Fruit fly (Drosophila melanogaster) whole organism, embryonic: ENCODE results near the gene CG9702.
A peak's percentile ranks its signal among the peaks of the same experiment; 100 is the strongest.

ENCODE experiments used
- Atf6 ChIP-seq: fragments of 200-800 bp; sonication (Bioruptor generic); IDR thresholded peaks from 2 replicates; pipeline ENCODE4 v1.3.6; 2022; ENCODE audit warnings: missing biosample characterization, missing genetic modification characterization
- Blimp-1 ChIP-seq: fragments of 200-800 bp; sonication (Bioruptor generic); optimal IDR thresholded peaks from 3 replicates; lab custom pipeline; 2018; ENCODE audit warnings: missing biosample characterization, missing genetic modification characterization, mild to moderate bottlenecking, moderate library complexity, missing genetic modification reagents
- CG10267 ChIP-seq: fragments of 200-800 bp; sonication (Bioruptor generic); optimal IDR thresholded peaks from 2 replicates; lab custom pipeline; 2018; ENCODE audit warnings: missing biosample characterization, mild to moderate bottlenecking, missing genetic modification characterization, moderate library complexity
- CG10565 ChIP-seq: fragments of 200-800 bp; sonication (Bioruptor generic); optimal IDR thresholded peaks from 3 replicates; lab custom pipeline; 2016; ENCODE audit warnings: missing biosample characterization, mild to moderate bottlenecking, missing genetic modification characterization
- CG11504 ChIP-seq: fragments of 200-800 bp; sonication (Bioruptor generic); optimal IDR thresholded peaks from 3 replicates; lab custom pipeline; 2019; ENCODE audit warnings: missing biosample characterization, mild to moderate bottlenecking, missing genetic modification characterization, moderate library complexity
- CG12219 ChIP-seq: fragments of 200-800 bp; sonication (Bioruptor generic); optimal IDR thresholded peaks from 3 replicates; lab custom pipeline; 2018; ENCODE audit warnings: missing biosample characterization, mild to moderate bottlenecking, missing genetic modification characterization
- CG12769 ChIP-seq: fragments of 200-800 bp; sonication (Bioruptor generic); optimal IDR thresholded peaks from 2 replicates; lab custom pipeline; 2019; ENCODE audit warnings: missing biosample characterization, mild to moderate bottlenecking, missing genetic modification characterization, moderate library complexity
- CG15479 ChIP-seq: fragments of 200-800 bp; sonication (Bioruptor generic); optimal IDR thresholded peaks from 3 replicates; lab custom pipeline; 2019; ENCODE audit warnings: missing biosample characterization, mild to moderate bottlenecking, missing genetic modification characterization, moderate library complexity
- CG1603 ChIP-seq: fragments of 200-800 bp; sonication (Bioruptor generic); optimal IDR thresholded peaks from 2 replicates; lab custom pipeline; 2019; ENCODE audit warnings: missing biosample characterization, mild to moderate bottlenecking, missing genetic modification characterization, moderate library complexity
- CG1647 ChIP-seq: fragments of 200-800 bp; sonication (Bioruptor generic); optimal IDR thresholded peaks from 3 replicates; lab custom pipeline; 2016; ENCODE audit warnings: missing biosample characterization, missing genetic modification characterization
- CG30403 ChIP-seq: fragments of 200-800 bp; sonication (Bioruptor generic); optimal IDR thresholded peaks from 3 replicates; lab custom pipeline; 2016; ENCODE audit warnings: missing biosample characterization, missing genetic modification characterization
- CG31365 ChIP-seq: fragments of 200-800 bp; sonication (Bioruptor generic); optimal IDR thresholded peaks from 2 replicates; lab custom pipeline; 2018; ENCODE audit warnings: missing biosample characterization, mild to moderate bottlenecking, missing genetic modification characterization
- CG31441 ChIP-seq: fragments of 200-800 bp; sonication (Bioruptor generic); IDR thresholded peaks from 2 replicates; pipeline ENCODE4 v1.3.6; 2022; ENCODE audit warnings: missing biosample characterization, missing genetic modification characterization
- CG32772 ChIP-seq: fragments of 200-800 bp; sonication (Bioruptor generic); IDR thresholded peaks from 2 replicates; pipeline ENCODE4 v1.3.6; 2022; ENCODE audit warnings: missing biosample characterization, missing genetic modification characterization
- CG4282 ChIP-seq: fragments of 200-800 bp; sonication (Bioruptor generic); optimal IDR thresholded peaks from 2 replicates; lab custom pipeline; 2016; ENCODE audit warnings: missing biosample characterization, missing genetic modification characterization
- CG4820 ChIP-seq: fragments of 200-800 bp; sonication (Bioruptor generic); optimal IDR thresholded peaks from 3 replicates; lab custom pipeline; 2016; ENCODE audit warnings: missing biosample characterization, missing genetic modification characterization
- CG5245 ChIP-seq: fragments of 200-800 bp; sonication (Bioruptor generic); optimal IDR thresholded peaks from 3 replicates; lab custom pipeline; 2016; ENCODE audit warnings: missing biosample characterization, missing genetic modification characterization
- CG7745 ChIP-seq: fragments of 200-800 bp; sonication (Bioruptor generic); optimal IDR thresholded peaks from 2 replicates; lab custom pipeline; 2018; ENCODE audit warnings: missing biosample characterization, mild to moderate bottlenecking, missing genetic modification characterization, moderate library complexity
- CG7839 ChIP-seq: fragments of 200-800 bp; sonication (Bioruptor generic); optimal IDR thresholded peaks from 3 replicates; lab custom pipeline; 2018; ENCODE audit warnings: missing biosample characterization, mild to moderate bottlenecking, missing genetic modification characterization, moderate library complexity
- CG8089 ChIP-seq: fragments of 200-800 bp; sonication (Bioruptor generic); optimal IDR thresholded peaks from 3 replicates; lab custom pipeline; 2016; ENCODE audit warnings: missing biosample characterization, missing genetic modification characterization
- CG8359 ChIP-seq: fragments of 200-800 bp; sonication (Bioruptor generic); optimal IDR thresholded peaks from 2 replicates; lab custom pipeline; 2017; ENCODE audit warnings: missing biosample characterization, mild to moderate bottlenecking, missing genetic modification characterization, borderline replicate concordance
- CG8944 ChIP-seq: fragments of 200-800 bp; sonication (Bioruptor generic); optimal IDR thresholded peaks from 3 replicates; lab custom pipeline; 2016; ENCODE audit warnings: missing biosample characterization, missing genetic modification characterization
- Dip3 ChIP-seq: fragments of 200-800 bp; sonication (Bioruptor generic); optimal IDR thresholded peaks from 3 replicates; lab custom pipeline; 2016; ENCODE audit warnings: missing biosample characterization, missing genetic modification characterization
- Drgx ChIP-seq: fragments of 200-800 bp; sonication (Bioruptor generic); IDR thresholded peaks from 2 replicates; pipeline ENCODE4 v1.3.6; 2022; ENCODE audit warnings: missing biosample characterization, missing genetic modification characterization
- E2f1 ChIP-seq: fragments of 200-800 bp; sonication (Bioruptor generic); IDR thresholded peaks from 2 replicates; pipeline ENCODE4 v1.3.6; 2022; ENCODE audit warnings: missing biosample characterization, missing genetic modification characterization
- Fer3 ChIP-seq: fragments of 200-800 bp; sonication (Bioruptor generic); optimal IDR thresholded peaks from 2 replicates; lab custom pipeline; 2018; ENCODE audit warnings: missing biosample characterization, mild to moderate bottlenecking, missing genetic modification characterization, moderate library complexity
- HLH3B ChIP-seq: fragments of 200-800 bp; sonication (Bioruptor generic); IDR thresholded peaks from 2 replicates; pipeline ENCODE4 v1.3.6; 2022; ENCODE audit warnings: missing biosample characterization, missing genetic modification characterization
- Med ChIP-seq: fragments of 200-800 bp; sonication (Bioruptor generic); peaks from one replicate; lab custom pipeline; 2016; ENCODE audit warnings: missing biosample characterization, missing genetic modification characterization, mild to moderate bottlenecking, inconsistent platforms, moderate library complexity
- Pdp1 ChIP-seq, 2 experiments: fragments of 200-800 bp; sonication (Bioruptor generic); optimal IDR thresholded peaks; 3 replicates each; lab custom pipeline; 2016; ENCODE audit warnings: missing biosample characterization in 2 of 2, missing genetic modification characterization in 2 of 2, mild to moderate bottlenecking in 1 of 2, moderate library complexity in 1 of 2
- Side ChIP-seq: fragments of 200-800 bp; sonication (Bioruptor generic); optimal IDR thresholded peaks from 2 replicates; lab custom pipeline; 2016; ENCODE audit warnings: missing biosample characterization, missing genetic modification characterization
- Sry-δ ChIP-seq: fragments of 200-800 bp; sonication (Bioruptor generic); optimal IDR thresholded peaks from 2 replicates; lab custom pipeline; 2016; ENCODE audit warnings: missing biosample characterization, missing genetic modification characterization
- bsh ChIP-seq, 2 experiments: fragments of 200-800 bp; sonication (Bioruptor generic); optimal IDR thresholded peaks; 2 replicates each; lab custom pipeline; 2017 to 2018; ENCODE audit warnings: mild to moderate bottlenecking in 2 of 2, missing biosample characterization in 2 of 2, missing genetic modification characterization in 2 of 2, moderate library complexity in 1 of 2
- btn ChIP-seq: fragments of 200-800 bp; sonication (Bioruptor generic); optimal IDR thresholded peaks from 2 replicates; lab custom pipeline; 2016; ENCODE audit warnings: missing biosample characterization, missing genetic modification characterization
- chn ChIP-seq: fragments of 200-800 bp; sonication (Bioruptor generic); optimal IDR thresholded peaks from 2 replicates; lab custom pipeline; 2016; ENCODE audit warnings: missing biosample characterization, missing genetic modification characterization
- croc ChIP-seq: fragments of 200-800 bp; sonication (Bioruptor generic); conservative IDR thresholded peaks from 3 replicates; pipeline ENCODE4 v1.3.6; 2022; ENCODE audit warnings: missing biosample characterization, missing genetic modification characterization
- crol ChIP-seq: fragments of 200-800 bp; sonication (Bioruptor generic); IDR thresholded peaks from 2 replicates; pipeline ENCODE4 v1.3.6; 2022; ENCODE audit warnings: missing biosample characterization, missing genetic modification characterization
- ftz-f1 ChIP-seq: fragments of 200-800 bp; sonication (Bioruptor generic); optimal IDR thresholded peaks from 2 replicates; lab custom pipeline; 2016; ENCODE audit warnings: missing biosample characterization, missing genetic modification characterization
- lab ChIP-seq: fragments of 200-800 bp; sonication (Bioruptor generic); optimal IDR thresholded peaks from 3 replicates; lab custom pipeline; 2017; ENCODE audit warnings: missing biosample characterization, missing genetic modification characterization, mild to moderate bottlenecking, moderate library complexity, missing genetic modification reagents
- prd ChIP-seq, 3 experiments: fragments of >200 bp in 2 of 3; fragments of 200-800 bp in 1 of 3; sonication (Bioruptor generic) in 1 of 3; optimal IDR thresholded peaks in 2 of 3; IDR thresholded peaks in 1 of 3; 2 replicates in 2 of 3; 3 replicates in 1 of 3; pipeline versions ENCODE4 v1.3.6 to Lab custom; 2017 to 2022; ENCODE audit warnings: missing biosample characterization in 1 of 3, missing genetic modification characterization in 1 of 3
- sima ChIP-seq: fragments of 200-800 bp; sonication (Bioruptor generic); optimal IDR thresholded peaks from 2 replicates; lab custom pipeline; 2016; ENCODE audit warnings: missing biosample characterization, missing genetic modification characterization
- so ChIP-seq: fragments of 200-800 bp; sonication (Bioruptor generic); IDR thresholded peaks from 3 replicates; pipeline ENCODE4 v1.3.6; 2022; ENCODE audit warnings: missing biosample characterization, missing genetic modification characterization
- tna ChIP-seq: fragments of 200-800 bp; sonication (Bioruptor generic); IDR thresholded peaks from 2 replicates; pipeline ENCODE4 v1.3.6; 2022; ENCODE audit warnings: missing biosample characterization, missing genetic modification characterization; ENCODE audit not compliant: partially characterized antibody
- vnd ChIP-seq: fragments of 200-800 bp; sonication (Bioruptor generic); IDR thresholded peaks from 3 replicates; pipeline ENCODE4 v1.3.6; 2022; ENCODE audit warnings: missing biosample characterization, missing genetic modification characterization; ENCODE audit not compliant: partially characterized antibody
- vvl ChIP-seq: fragments of 200-800 bp; sonication (Bioruptor generic); IDR thresholded peaks from 2 replicates; pipeline ENCODE4 v1.3.6; 2022; ENCODE audit warnings: missing biosample characterization, missing genetic modification characterization

Gene CG9702

dm6 chr3R:30564479-30564878 lies 14.8 kb upstream of the CG9702 start (continued):
- TF ChIP-seq so (GFP tag; lab: Robert Waterston, UW) (no peak), CG12769 (no peak), ftz-f1 (GFP tag; lab: Kevin White, UChicago) (no peak)

- TF ChIP-seq CG31441 (GFP tag; lab: Robert Waterston, UW), result no peak
- peak; percentile 63 for TF ChIP-seq Blimp-1 (GFP tag; lab: Kevin White, UChicago)
- no peak for TF ChIP-seq CG32772 (GFP tag; lab: Robert Waterston, UW)
- TF ChIP-seq CG8359 (GFP tag; lab: Kevin White, UChicago), result peak; percentile 95
- no peak for TF ChIP-seq croc (GFP tag; lab: Robert Waterston, UW)
- TF ChIP-seq CG10565 (GFP tag; lab: Kevin White, UChicago), result no peak
- TF ChIP-seq tna (GFP tag; lab: Robert Waterston, UW), result no peak
- no peak for TF ChIP-seq CG10267 (tag; lab: Kevin White, UChicago)
- no peak for TF ChIP-seq Dip3
- TF ChIP-seq CG5245 (GFP tag; lab: Kevin White, UChicago), result no peak
- TF ChIP-seq btn (GFP tag; lab: Kevin White, UChicago), result no peak
- peak in 1 of 2 experiments; percentile 32 for TF ChIP-seq Pdp1 (GFP tag; optimal IDR thresholded peaks at IDR 0.05; lab: Kevin White, UChicago)
- TF ChIP-seq CG31365 (tag; lab: Kevin White, UChicago), result no peak
- TF ChIP-seq crol (GFP tag; lab: Robert Waterston, UW), result no peak
- TF ChIP-seq CG15479, result no peak
- TF ChIP-seq vvl (GFP tag; lab: Robert Waterston, UW), result peak; percentile 33; the same call in 1 of the 2 replicates
- TF ChIP-seq E2f1, result no peak
- no peak for TF ChIP-seq CG4282
- TF ChIP-seq Sry-δ, result no peak
- TF ChIP-seq CG7745 (tag; lab: Kevin White, UChicago), result peak; percentile 70
Observed at dm6 chr3R:30566181-30566902, 12.9 kb upstream of the CG9702 start.

dm6 chr3R:30567215-30567614 lies 12.0 kb upstream of the CG9702 start:
- TF ChIP-seq CG32772 (GFP tag; lab: Robert Waterston, UW) (no peak), Med (GFP tag; lab: Kevin White, UChicago) (peak; percentile 16), prd (optimal IDR thresholded peaks at IDR 0.05; lab: Kevin White, UChicago) (no peak), prd (GFP tag; IDR thresholded peaks at IDR 0.05; lab: Robert Waterston, UW) (peak; percentile 37; the same call in 1 of the 3 replicates), Fer3 (tag; lab: Kevin White, UChicago) (no peak), CG1603 (peak; percentile 21), CG12219 (GFP tag; lab: Kevin White, UChicago) (no peak), Side (GFP tag; lab: Kevin White, UChicago) (no peak), Drgx (GFP tag; lab: Robert Waterston, UW) (peak; percentile 71), bsh (GFP tag; optimal IDR thresholded peaks at IDR 0.05; lab: Kevin White, UChicago) (peak; percentile 0 to 19)

- peak; percentile 66 for TF ChIP-seq chn
- TF ChIP-seq sima (GFP tag; lab: Kevin White, UChicago), result no peak
- peak; percentile 75 for TF ChIP-seq CG4820 (GFP tag; lab: Kevin White, UChicago)
- peak; percentile 84 for TF ChIP-seq lab (GFP tag; lab: Kevin White, UChicago)
- peak; percentile 51 for TF ChIP-seq CG8089 (GFP tag; lab: Kevin White, UChicago)
- no peak for TF ChIP-seq CG11504 (tag; lab: Kevin White, UChicago)
- no peak for TF ChIP-seq vnd
- TF ChIP-seq CG7839 (tag; lab: Kevin White, UChicago), result peak; percentile 83
- peak; percentile 84 for TF ChIP-seq HLH3B
- peak; percentile 79 for TF ChIP-seq CG30403 (GFP tag; lab: Kevin White, UChicago)
- peak; percentile 72 for TF ChIP-seq CG8944 (GFP tag; lab: Kevin White, UChicago)
- peak; percentile 18 for TF ChIP-seq CG1647 (GFP tag; lab: Kevin White, UChicago)
- TF ChIP-seq Atf6 (GFP tag; lab: Robert Waterston, UW), result peak; percentile 71; the same call in 1 of the 2 replicates
Observed at dm6 chr3R:30570554-30571141, 8.6 kb upstream of the CG9702 start.
